Fruit fly (Drosophila melanogaster) whole organism, embryonic: ENCODE results near the gene Cyt-c-p.

ENCODE experiments used
- ATbp ChIP-seq: fragments of 200-800 bp; sonication (Bioruptor generic); optimal IDR thresholded peaks from 2 replicates; lab custom pipeline; 2017; ENCODE audit warnings: missing biosample characterization, mild to moderate bottlenecking, missing genetic modification characterization, missing genetic modification reagents
- Asciz ChIP-seq: fragments of 200-800 bp; sonication (Bioruptor generic); optimal IDR thresholded peaks from 2 replicates; lab custom pipeline; 2017; ENCODE audit warnings: missing biosample characterization, mild to moderate bottlenecking, missing genetic modification characterization, missing genetic modification reagents
- CG10321 ChIP-seq: fragments of 200-800 bp; sonication (Bioruptor generic); IDR thresholded peaks from 2 replicates; pipeline ENCODE4 v1.3.6; 2022; ENCODE audit warnings: missing biosample characterization, missing genetic modification characterization
- CG13775 ChIP-seq: fragments of 200-800 bp; sonication (Bioruptor generic); optimal IDR thresholded peaks from 3 replicates; lab custom pipeline; 2017; ENCODE audit warnings: missing biosample characterization, mild to moderate bottlenecking, missing genetic modification characterization
- CG15601 ChIP-seq: fragments of 200-800 bp; sonication (Bioruptor generic); optimal IDR thresholded peaks from 3 replicates; lab custom pipeline; 2019; ENCODE audit warnings: missing biosample characterization, mild to moderate bottlenecking, missing genetic modification characterization, moderate library complexity
- CG16813 ChIP-seq: fragments of 200-800 bp; sonication (Bioruptor generic); IDR thresholded peaks from 3 replicates; pipeline ENCODE4 v1.3.6; 2022; ENCODE audit warnings: missing biosample characterization, missing genetic modification characterization; ENCODE audit not compliant: partially characterized antibody
- CG17186 ChIP-seq: fragments of 200-800 bp; sonication (Bioruptor generic); optimal IDR thresholded peaks from 3 replicates; lab custom pipeline; 2017; ENCODE audit warnings: missing biosample characterization, missing genetic modification reagents, missing genetic modification characterization
- CG1792 ChIP-seq: fragments of 200-800 bp; sonication (Bioruptor generic); optimal IDR thresholded peaks from 2 replicates; lab custom pipeline; 2016; ENCODE audit warnings: missing biosample characterization, missing genetic modification characterization
- CG2875 ChIP-seq: fragments of 200-800 bp; sonication (Bioruptor generic); optimal IDR thresholded peaks from 2 replicates; lab custom pipeline; 2017; ENCODE audit warnings: missing biosample characterization, mild to moderate bottlenecking, missing genetic modification characterization, missing genetic modification reagents
- CG3065 ChIP-seq: fragments of 200-800 bp; sonication (Bioruptor generic); optimal IDR thresholded peaks from 2 replicates; lab custom pipeline; 2016; ENCODE audit warnings: missing biosample characterization, missing genetic modification characterization
- CG3281 ChIP-seq: fragments of 200-800 bp; sonication (Bioruptor generic); optimal IDR thresholded peaks from 3 replicates; lab custom pipeline; 2017; ENCODE audit warnings: missing biosample characterization, mild to moderate bottlenecking, missing genetic modification characterization
- CG33213 ChIP-seq: fragments of 200-800 bp; sonication (Bioruptor generic); optimal IDR thresholded peaks from 3 replicates; lab custom pipeline; 2016; ENCODE audit warnings: missing biosample characterization, missing genetic modification characterization
- CG34224 ChIP-seq: fragments of 200-800 bp; sonication (Bioruptor generic); IDR thresholded peaks from 3 replicates; pipeline ENCODE4 v1.3.6; 2022; ENCODE audit warnings: missing biosample characterization, missing genetic modification characterization; ENCODE audit not compliant: partially characterized antibody
- CG34376 ChIP-seq: fragments of 200-800 bp; sonication (Bioruptor generic); optimal IDR thresholded peaks from 2 replicates; lab custom pipeline; 2018; ENCODE audit warnings: missing biosample characterization, mild to moderate bottlenecking, missing genetic modification characterization
- CG43689 ChIP-seq: fragments of 200-800 bp; sonication (Bioruptor generic); IDR thresholded peaks from 2 replicates; pipeline ENCODE4 v1.3.6; 2022; ENCODE audit warnings: missing biosample characterization, missing genetic modification characterization
- CG6272 ChIP-seq: fragments of 200-800 bp; sonication (Bioruptor generic); IDR thresholded peaks from 2 replicates; pipeline ENCODE4 v1.3.6; 2022; ENCODE audit warnings: missing biosample characterization, missing genetic modification characterization
- CG8478 ChIP-seq: fragments of >200 bp; optimal IDR thresholded peaks from 2 replicates; lab custom pipeline; 2018
- CG9437 ChIP-seq: fragments of 200-800 bp; sonication (Bioruptor generic); optimal IDR thresholded peaks from 2 replicates; lab custom pipeline; 2018; ENCODE audit warnings: missing biosample characterization, mild to moderate bottlenecking, missing genetic modification characterization
- CG9932 ChIP-seq: fragments of 200-800 bp; sonication (Bioruptor generic); IDR thresholded peaks from 2 replicates; pipeline ENCODE4 v1.3.6; 2022; ENCODE audit warnings: missing biosample characterization, missing genetic modification characterization
- Dad ChIP-seq: fragments of 200-800 bp; sonication (Bioruptor generic); optimal IDR thresholded peaks from 3 replicates; lab custom pipeline; 2016; ENCODE audit warnings: missing biosample characterization, missing genetic modification characterization
- Dref ChIP-seq: fragments of 200-800 bp; sonication (Bioruptor generic); IDR thresholded peaks from 2 replicates; pipeline ENCODE4 v1.3.6; 2022; ENCODE audit warnings: missing biosample characterization, missing genetic modification characterization
- E2f2 ChIP-seq: fragments of 200-800 bp; sonication (Bioruptor generic); IDR thresholded peaks from 2 replicates; pipeline ENCODE4 v1.3.6; 2022; ENCODE audit warnings: missing biosample characterization, missing genetic modification characterization
- Fer1 ChIP-seq: fragments of 200-800 bp; sonication (Bioruptor generic); optimal IDR thresholded peaks from 2 replicates; lab custom pipeline; 2017; ENCODE audit warnings: missing biosample characterization, mild to moderate bottlenecking, missing genetic modification characterization
- Hey ChIP-seq: fragments of 200-800 bp; sonication (Bioruptor generic); optimal IDR thresholded peaks from 3 replicates; lab custom pipeline; 2018; ENCODE audit warnings: missing biosample characterization, mild to moderate bottlenecking, missing genetic modification characterization
- Rx ChIP-seq: fragments of 200-800 bp; sonication (Bioruptor generic); IDR thresholded peaks from 2 replicates; pipeline ENCODE4 v1.3.6; 2022; ENCODE audit warnings: missing biosample characterization, missing genetic modification characterization
- Sox102F ChIP-seq: fragments of 200-800 bp; sonication (Bioruptor generic); optimal IDR thresholded peaks from 2 replicates; lab custom pipeline; 2018; ENCODE audit warnings: missing biosample characterization, mild to moderate bottlenecking, missing genetic modification characterization, moderate library complexity
- Trl ChIP-seq, 3 experiments: fragments of >200 bp in 2 of 3; fragments of 200-800 bp in 1 of 3; sonication (Bioruptor generic) in 1 of 3; optimal IDR thresholded peaks; 2 replicates in 1 of 3; 3 replicates in 2 of 3; lab custom pipeline; 2016 to 2017; ENCODE audit warnings: missing biosample characterization in 1 of 3, missing genetic modification characterization in 1 of 3
- Xbp1 ChIP-seq: fragments of 200-800 bp; sonication (Bioruptor generic); optimal IDR thresholded peaks from 3 replicates; lab custom pipeline; 2016; ENCODE audit warnings: missing biosample characterization, mild to moderate bottlenecking, missing genetic modification characterization
- crc ChIP-seq: fragments of 200-800 bp; sonication (Bioruptor generic); optimal IDR thresholded peaks from 2 replicates; lab custom pipeline; 2016; ENCODE audit warnings: missing biosample characterization, missing genetic modification characterization
- ems ChIP-seq: fragments of 200-800 bp; sonication (Bioruptor generic); optimal IDR thresholded peaks from 3 replicates; lab custom pipeline; 2016; ENCODE audit warnings: missing biosample characterization, missing genetic modification characterization
- eve ChIP-seq, 2 experiments: fragments of >200 bp; optimal IDR thresholded peaks; 2 replicates each; lab custom pipeline; 2017; ENCODE audit warnings: missing biosample characterization in 2 of 2, missing genetic modification characterization in 2 of 2
- grn ChIP-seq: fragments of 200-800 bp; sonication (Bioruptor generic); optimal IDR thresholded peaks from 3 replicates; lab custom pipeline; 2017; ENCODE audit warnings: missing biosample characterization, missing genetic modification characterization
- gsb-n ChIP-seq: fragments of 200-800 bp; sonication (Bioruptor generic); optimal IDR thresholded peaks from 3 replicates; lab custom pipeline; 2018; ENCODE audit warnings: missing biosample characterization, mild to moderate bottlenecking, missing genetic modification characterization
- her ChIP-seq: fragments of 200-800 bp; sonication (Bioruptor generic); optimal IDR thresholded peaks from 2 replicates; lab custom pipeline; 2016; ENCODE audit warnings: missing biosample characterization, missing genetic modification characterization
- hkb ChIP-seq, 2 experiments: fragments of 200-800 bp in 1 of 2; fragments of >200 bp in 1 of 2; sonication (Bioruptor generic) in 1 of 2; IDR thresholded peaks in 1 of 2; optimal IDR thresholded peaks in 1 of 2; 2 replicates each; pipeline versions ENCODE4 v1.3.6 to Lab custom; 2017 to 2022; ENCODE audit warnings: missing biosample characterization in 1 of 2, missing genetic modification characterization in 1 of 2
- kni ChIP-seq: fragments of 200-800 bp; sonication (Bioruptor generic); optimal IDR thresholded peaks from 3 replicates; lab custom pipeline; 2017; ENCODE audit warnings: mild to moderate bottlenecking, missing biosample characterization, missing genetic modification reagents, missing genetic modification characterization
- nerfin-2 ChIP-seq: fragments of 200-800 bp; sonication (Bioruptor generic); IDR thresholded peaks from 2 replicates; pipeline ENCODE4 v1.3.6; 2022; ENCODE audit warnings: missing biosample characterization, missing genetic modification characterization; ENCODE audit not compliant: partially characterized antibody
- onecut ChIP-seq: fragments of 200-800 bp; sonication (Bioruptor generic); IDR thresholded peaks from 2 replicates; pipeline ENCODE4 v1.3.6; 2022; ENCODE audit warnings: missing biosample characterization, missing genetic modification characterization
- pzg ChIP-seq: fragments of 200-800 bp; sonication (Bioruptor generic); optimal IDR thresholded peaks from 3 replicates; lab custom pipeline; 2018; ENCODE audit warnings: missing biosample characterization, mild to moderate bottlenecking, missing genetic modification characterization, moderate library complexity
- run ChIP-seq: fragments of 200-800 bp; sonication (Bioruptor generic); optimal IDR thresholded peaks from 3 replicates; lab custom pipeline; 2018; ENCODE audit warnings: missing biosample characterization, mild to moderate bottlenecking, missing genetic modification characterization
- sens ChIP-seq: fragments of 200-800 bp; sonication (Bioruptor generic); peaks from one replicate; lab custom pipeline; 2016; ENCODE audit warnings: missing biosample characterization, missing genetic modification characterization
- sima ChIP-seq: fragments of 200-800 bp; sonication (Bioruptor generic); optimal IDR thresholded peaks from 2 replicates; lab custom pipeline; 2016; ENCODE audit warnings: missing biosample characterization, missing genetic modification characterization
- vfl ChIP-seq: fragments of 200-800 bp; sonication (Bioruptor generic); optimal IDR thresholded peaks from 2 replicates; lab custom pipeline; 2016; ENCODE audit warnings: missing biosample characterization, missing genetic modification characterization
- z ChIP-seq: fragments of 200-800 bp; sonication (Bioruptor generic); IDR thresholded peaks from 3 replicates; pipeline ENCODE4 v1.3.6; 2022; ENCODE audit warnings: missing biosample characterization, missing genetic modification characterization
- zfh2 ChIP-seq: fragments of 200-800 bp; sonication (Bioruptor generic); optimal IDR thresholded peaks from 2 replicates; lab custom pipeline; 2016; ENCODE audit warnings: missing biosample characterization, missing genetic modification characterization

Cyt-c-p gene

dm6 chr2L:16676651-16677359 lies 42.9 kb upstream of the Cyt-c-p start, which contains the start of the genes Trpgamma and her (continued):
- no peak for TF ChIP-seq CG6272 (GFP tag; lab: Robert Waterston, UW)
- TF ChIP-seq z (GFP tag; lab: Robert Waterston, UW) = no peak
- no peak for TF ChIP-seq crc
- TF ChIP-seq vfl (GFP tag; lab: Kevin White, UChicago) = no peak
- TF ChIP-seq her (GFP tag; lab: Kevin White, UChicago) = peak; percentile 31
- TF ChIP-seq CG10321 (GFP tag; lab: Robert Waterston, UW) = no peak
- TF ChIP-seq Dad (GFP tag; lab: Kevin White, UChicago) = no peak
- TF ChIP-seq CG3281 = no peak
- TF ChIP-seq Xbp1 = no peak
- no peak for TF ChIP-seq CG9437 (GFP tag; lab: Kevin White, UChicago)
- TF ChIP-seq kni (GFP tag; lab: Kevin White, UChicago) = no peak
- TF ChIP-seq CG43689 (GFP tag; lab: Robert Waterston, UW) = no peak
- TF ChIP-seq sima (GFP tag; lab: Kevin White, UChicago) = no peak
- peak; percentile 92 for TF ChIP-seq E2f2 (GFP tag; lab: Robert Waterston, UW)
- peak; percentile 15 for TF ChIP-seq zfh2 (GFP tag; lab: Kevin White, UChicago)
- TF ChIP-seq ems = no peak
- no peak for TF ChIP-seq Hey
- TF ChIP-seq Rx = no peak
- no peak for TF ChIP-seq CG9932 (GFP tag; lab: Robert Waterston, UW)
- TF ChIP-seq CG17186 (GFP tag; lab: Kevin White, UChicago) = peak; percentile 11
- TF ChIP-seq CG1792 (GFP tag; lab: Kevin White, UChicago) = no peak

- TF ChIP-seq sens (GFP tag; lab: Kevin White, UChicago) (peak; percentile 58), CG8478 (lab: Kevin White, UChicago) (no peak), CG3065 (GFP tag; lab: Kevin White, UChicago) (peak; percentile 52)
Observed at dm6 chr2L:16679073-16679472, 40.7 kb upstream of the Cyt-c-p start.

dm6 chr2L:16679817-16680683 lies 39.7 kb upstream of the Cyt-c-p start, which contains the start of the genes grp and squ:
grp (plus strand) TSS chr2L:16680054.
squ (plus strand) TSS chr2L:16680054.
- peak; percentile 8 for TF ChIP-seq CG2875 (GFP tag; lab: Kevin White, UChicago)
- TF ChIP-seq CG34376 (GFP tag; lab: Kevin White, UChicago) = peak; percentile 38
- peak; percentile 97 for TF ChIP-seq CG16813 (GFP tag; lab: Robert Waterston, UW)
- TF ChIP-seq CG33213 = peak; percentile 39
- no peak for TF ChIP-seq ATbp
- peak; percentile 51 for TF ChIP-seq gsb-n (tag; lab: Kevin White, UChicago)
- TF ChIP-seq hkb (optimal IDR thresholded peaks at IDR 0.05; lab: Kevin White, UChicago) = no peak
- TF ChIP-seq hkb (GFP tag; IDR thresholded peaks at IDR 0.05; lab: Robert Waterston, UW) = 0 out of 2 replicates have a peak, but pooled peaks have one; percentile 8
- peak; percentile 4 for TF ChIP-seq CG13775 (GFP tag; lab: Kevin White, UChicago)
- TF ChIP-seq Trl (optimal IDR thresholded peaks at IDR 0.05; lab: Kevin White, UChicago) = no peak
- TF ChIP-seq Trl (GFP tag; optimal IDR thresholded peaks at IDR 0.05; lab: Kevin White, UChicago) = no peak
- peak; percentile 7 for TF ChIP-seq Fer1
- TF ChIP-seq Dad (GFP tag; lab: Kevin White, UChicago) = no peak
- TF ChIP-seq pzg (GFP tag; lab: Kevin White, UChicago) = peak; percentile 71
- peak; percentile 57; the same call in 1 of the 2 replicates for TF ChIP-seq onecut (GFP tag; lab: Robert Waterston, UW)
- TF ChIP-seq CG15601 (tag; lab: Kevin White, UChicago) = peak; percentile 34
- peak in 1 of 2 experiments; percentile 82 for TF ChIP-seq eve (GFP tag; optimal IDR thresholded peaks at IDR 0.05; lab: Kevin White, UChicago)
- TF ChIP-seq Asciz (GFP tag; lab: Kevin White, UChicago) = peak; percentile 21
- peak; percentile 97 for TF ChIP-seq Dref
- peak; percentile 99 for TF ChIP-seq nerfin-2 (GFP tag; lab: Robert Waterston, UW)
- peak; percentile 92 for TF ChIP-seq CG34224 (GFP tag; lab: Robert Waterston, UW)
- no peak for TF ChIP-seq grn (GFP tag; lab: Kevin White, UChicago)
- no peak for TF ChIP-seq run
- TF ChIP-seq Sox102F (GFP tag; lab: Kevin White, UChicago) = no peak
